Fruit fly (Drosophila melanogaster): ENCODE measurements around the gene CG45095.
"Not testable (repeated sequence)": the region's sequence is repeated elsewhere in the genome, so short reads cannot be mapped to it uniquely, and the experiment has no call there.

CG45095 gene

DNA sequence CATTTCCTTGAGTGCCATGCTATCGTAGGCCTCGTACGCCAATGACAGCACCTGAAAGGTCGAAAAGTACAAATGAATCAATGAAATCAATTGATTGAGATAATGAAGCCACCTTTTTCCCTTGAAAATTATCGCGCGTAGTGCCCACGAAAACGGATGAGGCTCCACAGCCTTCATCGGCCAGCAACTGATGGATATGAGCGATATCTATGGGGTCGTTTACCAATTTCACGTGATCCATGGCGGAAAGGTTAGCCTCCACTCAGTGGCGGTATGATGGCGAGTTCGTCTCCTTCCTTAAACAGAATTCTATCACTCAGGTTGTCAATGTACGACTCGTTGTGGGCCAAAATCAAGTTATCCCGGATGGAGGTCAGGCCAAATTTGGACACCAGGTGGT lies 24.5 kb downstream of the CG45095 start:
- TF ChIP-seq CG12768 (GFP tag; optimal IDR thresholded peaks at IDR 0.05) (no peak), CG11617 (GFP tag; optimal IDR thresholded peaks at IDR 0.05) (no peak), pad (GFP tag; optimal IDR thresholded peaks at IDR 0.05) (no peak), CG5204 (GFP tag; optimal IDR thresholded peaks at IDR 0.05) (no peak), kay (GFP tag; ENCODE audit: borderline replicate concordance) (no peak), CG7101 (tag; optimal IDR thresholded peaks at IDR 0.05) (no peak), Hr96 (GFP tag; optimal IDR thresholded peaks at IDR 0.05) (no peak), CG14711 (tag; optimal IDR thresholded peaks at IDR 0.05) (no peak), CG1620 (GFP tag; optimal IDR thresholded peaks at IDR 0.05) (no peak), cic (GFP tag; optimal IDR thresholded peaks at IDR 0.05) (no peak), Mnt (GFP tag; optimal IDR thresholded peaks at IDR 0.05) (no peak), CG33017 (tag; optimal IDR thresholded peaks at IDR 0.05) (no peak), toe (GFP tag; optimal IDR thresholded peaks at IDR 0.05) (no peak), Crg-1 (GFP tag; optimal IDR thresholded peaks at IDR 0.05) (no peak), tj (GFP tag; optimal IDR thresholded peaks at IDR 0.05) (no peak), CG7045 (GFP tag; optimal IDR thresholded peaks at IDR 0.05) (no peak)

dm6 chr3R:25127231-25127689 lies 24.9 kb downstream of the CG45095 start, which contains the start of the genes Mocs2A, Mocs2B and Clbn:
Gene Mocs2A, minus strand, starts transcription at chr3R:25127359.
Gene Mocs2B, minus strand, starts transcription at chr3R:25127359.
Gene Clbn, plus strand, starts transcription at chr3R:25127502.
- TF ChIP-seq Hr96 (GFP tag; optimal IDR thresholded peaks at IDR 0.05) (peak; percentile 21), cnc (optimal IDR thresholded peaks at IDR 0.05) (peak in 1 of 2 experiments; percentile 69), CG12768 (GFP tag; optimal IDR thresholded peaks at IDR 0.05) (no peak), CG7045 (GFP tag; optimal IDR thresholded peaks at IDR 0.05) (no peak), CG1620 (GFP tag; optimal IDR thresholded peaks at IDR 0.05) (no peak), CG5204 (GFP tag; optimal IDR thresholded peaks at IDR 0.05) (peak; percentile 5), Clk (GFP tag; optimal IDR thresholded peaks at IDR 0.05) (no peak), pad (GFP tag; optimal IDR thresholded peaks at IDR 0.05) (no peak), cic (GFP tag; optimal IDR thresholded peaks at IDR 0.05) (no peak), bab1 (GFP tag; optimal IDR thresholded peaks at IDR 0.05) (no peak), CG14711 (tag; optimal IDR thresholded peaks at IDR 0.05) (peak; percentile 1), toe (GFP tag; optimal IDR thresholded peaks at IDR 0.05) (peak; percentile 43), tj (GFP tag; optimal IDR thresholded peaks at IDR 0.05) (no peak), Mnt (GFP tag; optimal IDR thresholded peaks at IDR 0.05) (peak; percentile 43), CG33017 (tag; optimal IDR thresholded peaks at IDR 0.05) (no peak), CG7101 (tag; optimal IDR thresholded peaks at IDR 0.05) (no peak), ovo (GFP tag; optimal IDR thresholded peaks at IDR 0.05) (no peak), Crg-1 (GFP tag; optimal IDR thresholded peaks at IDR 0.05) (no peak), CG11617 (GFP tag; optimal IDR thresholded peaks at IDR 0.05) (no peak), kay (GFP tag; ENCODE audit: borderline replicate concordance) (peak; percentile 37)

DNA sequence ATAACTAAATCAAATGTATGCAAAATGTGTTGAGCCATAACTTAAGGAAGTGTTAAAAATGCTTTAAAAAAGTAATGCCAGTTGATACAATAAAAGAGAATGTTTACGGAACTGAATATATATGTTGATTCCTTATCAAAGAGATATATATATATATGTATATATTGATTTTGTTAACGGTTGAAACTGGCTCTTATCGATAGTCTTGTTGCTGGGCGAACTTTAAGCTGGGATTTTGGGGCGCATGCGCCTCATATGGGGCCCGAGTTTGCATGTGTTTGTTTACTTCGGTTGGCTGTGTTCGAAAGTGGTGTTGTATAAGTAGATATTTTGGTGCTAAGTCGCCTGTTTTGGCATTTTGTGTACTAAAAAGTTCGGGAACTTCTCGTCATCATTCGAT lies 28.7 kb downstream of the CG45095 start, which contains the start of gene Bili:
TSS of gene Bili (plus strand) at position 265 of the 400 bp plus-strand sequence.
- not testable (repeated sequence) for TF ChIP-seq cnc (optimal IDR thresholded peaks at IDR 0.05); CG11617 (GFP tag; optimal IDR thresholded peaks at IDR 0.05); kay (GFP tag; ENCODE audit: borderline replicate concordance)

- TF ChIP-seq CG7045 (GFP tag; optimal IDR thresholded peaks at IDR 0.05) (no peak), Mnt (GFP tag; optimal IDR thresholded peaks at IDR 0.05) (peak; percentile 28)
Measured at dm6 chr3R:25137565-25138367, 35.4 kb downstream of the CG45095 start, which contains the start of gene danr. Gene danr, plus strand, starts transcription at chr3R:25138072.

DNA sequence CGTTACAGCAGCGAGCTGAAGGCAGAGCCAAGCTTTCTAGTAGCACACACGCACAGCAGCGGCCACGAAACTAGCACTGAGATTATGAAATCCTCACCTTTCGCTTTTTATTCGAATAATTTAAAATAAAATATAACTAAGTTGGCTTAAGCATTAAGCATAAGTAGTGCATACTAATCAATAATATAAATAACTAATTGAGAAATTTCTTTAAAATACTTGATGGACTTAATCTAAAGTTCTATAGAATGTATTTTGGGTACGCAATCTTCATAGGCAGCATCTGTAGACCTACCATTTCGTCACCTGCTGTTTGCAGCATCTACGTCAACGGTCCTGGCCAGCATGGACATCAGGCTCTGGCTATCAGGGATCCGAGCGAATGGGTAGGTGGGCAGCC lies 50.0 kb downstream of the CG45095 start:
- TF ChIP-seq cic (GFP tag; optimal IDR thresholded peaks at IDR 0.05) (no peak), CG14711 (tag; optimal IDR thresholded peaks at IDR 0.05) (no peak), cnc (optimal IDR thresholded peaks at IDR 0.05) (no peak), kay (GFP tag; ENCODE audit: borderline replicate concordance) (peak; percentile 70), CG1620 (GFP tag; optimal IDR thresholded peaks at IDR 0.05) (no peak), pad (GFP tag; optimal IDR thresholded peaks at IDR 0.05) (no peak), CG12768 (GFP tag; optimal IDR thresholded peaks at IDR 0.05) (no peak), Hr96 (GFP tag; optimal IDR thresholded peaks at IDR 0.05) (no peak), CG11617 (GFP tag; optimal IDR thresholded peaks at IDR 0.05) (no peak), Crg-1 (GFP tag; optimal IDR thresholded peaks at IDR 0.05) (no peak), Mnt (GFP tag; optimal IDR thresholded peaks at IDR 0.05) (no peak), Clk (GFP tag; optimal IDR thresholded peaks at IDR 0.05) (no peak), CG7101 (tag; optimal IDR thresholded peaks at IDR 0.05) (peak; percentile 11), ovo (GFP tag; optimal IDR thresholded peaks at IDR 0.05) (no peak), bab1 (GFP tag; optimal IDR thresholded peaks at IDR 0.05) (no peak), tj (GFP tag; optimal IDR thresholded peaks at IDR 0.05) (no peak), toe (GFP tag; optimal IDR thresholded peaks at IDR 0.05) (no peak)

Data from whole organism, adult.